Worm (Caenorhabditis elegans) whole organism, late embryonic: ENCODE data around the gene srj-25.

Source experiments
- C38D4.7 ChIP-seq: fragments of 200-800 bp; sonication (Bioruptor generic); optimal IDR thresholded peaks from 2 replicates; lab custom pipeline; 2018; ENCODE audit warnings: mild to moderate bottlenecking, missing genetic modification characterization, moderate library complexity, missing compliant biosample characterization
- K02D7.2 ChIP-seq: sonication (generic microtip); optimal IDR thresholded peaks from 2 replicates; lab custom pipeline; 2017; ENCODE audit warnings: mild to moderate bottlenecking, missing genetic modification characterization, missing compliant biosample characterization
- K09A11.1 ChIP-seq: sonication (generic microtip); optimal IDR thresholded peaks from 2 replicates; lab custom pipeline; 2017; ENCODE audit warnings: antibody characterized with exemption, mild to moderate bottlenecking, missing genetic modification characterization, missing compliant biosample characterization; ENCODE audit not compliant: insufficient read depth
- T23F11.4 ChIP-seq: fragments of 200-800 bp; sonication (Bioruptor generic); optimal IDR thresholded peaks from 2 replicates; lab custom pipeline; 2018; ENCODE audit warnings: mild to moderate bottlenecking, missing genetic modification characterization, missing compliant biosample characterization
- ama-1 ChIP-seq: fragments of 150-350 bp; optimal IDR thresholded peaks from 2 replicates; lab custom pipeline; 2014
- ceh-2 ChIP-seq: sonication (generic microtip); optimal IDR thresholded peaks from 2 replicates; lab custom pipeline; 2016; ENCODE audit warnings: missing genotype, missing genetic modification characterization, missing compliant biosample characterization
- ceh-30 ChIP-seq: fragments of 150-350 bp; optimal IDR thresholded peaks from 2 replicates; lab custom pipeline; 2014; ENCODE audit warnings: missing biosample characterization, missing genetic modification characterization
- ceh-31 ChIP-seq: sonication (generic microtip); optimal IDR thresholded peaks from 2 replicates; lab custom pipeline; 2016; ENCODE audit warnings: missing genetic modification characterization, missing compliant biosample characterization
- ceh-6 ChIP-seq: fragments of 200-800 bp; sonication (Bioruptor generic); optimal IDR thresholded peaks from 2 replicates; lab custom pipeline; 2018; ENCODE audit warnings: mild to moderate bottlenecking, missing genetic modification characterization, missing compliant biosample characterization
- ceh-9 ChIP-seq: sonication (generic microtip); optimal IDR thresholded peaks from 2 replicates; lab custom pipeline; 2016; ENCODE audit warnings: mild to moderate bottlenecking, missing genetic modification characterization, inconsistent platforms, missing compliant biosample characterization
- dmd-4 ChIP-seq: sonication (generic microtip); optimal IDR thresholded peaks from 2 replicates; lab custom pipeline; 2016; ENCODE audit warnings: borderline replicate concordance, missing genetic modification characterization, missing compliant biosample characterization
- dve-1 ChIP-seq: sonication (generic microtip); optimal IDR thresholded peaks from 2 replicates; lab custom pipeline; 2017; ENCODE audit warnings: antibody characterized with exemption, mild to moderate bottlenecking, missing genetic modification characterization, missing compliant biosample characterization
- ets-4 ChIP-seq: sonication (generic microtip); optimal IDR thresholded peaks from 2 replicates; lab custom pipeline; 2016; ENCODE audit warnings: missing genetic modification characterization, missing compliant biosample characterization
- eyg-1 ChIP-seq: sonication (generic microtip); optimal IDR thresholded peaks from 2 replicates; lab custom pipeline; 2016; ENCODE audit warnings: missing genotype, missing genetic modification characterization, missing compliant biosample characterization
- fax-1 ChIP-seq: sonication (generic microtip); optimal IDR thresholded peaks from 2 replicates; lab custom pipeline; 2016; ENCODE audit warnings: missing genotype, missing genetic modification characterization, missing compliant biosample characterization
- fkh-10 ChIP-seq: fragments of 150-350 bp; optimal IDR thresholded peaks from 2 replicates; lab custom pipeline; 2014; ENCODE audit warnings: missing biosample characterization, missing genetic modification reagents, missing genetic modification characterization
- hlh-30 ChIP-seq: sonication (generic microtip); optimal IDR thresholded peaks from 2 replicates; lab custom pipeline; 2017; ENCODE audit warnings: antibody characterized with exemption, missing genetic modification characterization, missing compliant biosample characterization; ENCODE audit not compliant: insufficient read depth
- lim-6 ChIP-seq: sonication (generic microtip); optimal IDR thresholded peaks from 2 replicates; lab custom pipeline; 2016; ENCODE audit warnings: missing genetic modification characterization, missing compliant biosample characterization
- lin-11 ChIP-seq: fragments of 200-800 bp; sonication (Bioruptor generic); optimal IDR thresholded peaks from 2 replicates; lab custom pipeline; 2018; ENCODE audit warnings: mild to moderate bottlenecking, missing genetic modification characterization, missing compliant biosample characterization
- mec-3 ChIP-seq: sonication (generic microtip); optimal IDR thresholded peaks from 2 replicates; lab custom pipeline; 2016; ENCODE audit warnings: borderline replicate concordance, missing genetic modification characterization, missing compliant biosample characterization
- nfya-1 ChIP-seq: sonication (generic microtip); optimal IDR thresholded peaks from 2 replicates; lab custom pipeline; 2017; ENCODE audit warnings: missing genetic modification characterization, mild to moderate bottlenecking, missing compliant biosample characterization, antibody characterized with exemption, moderate library complexity
- nhr-11 ChIP-seq: fragments of 150-350 bp; optimal IDR thresholded peaks from 2 replicates; lab custom pipeline; 2014; ENCODE audit warnings: missing biosample characterization, missing genetic modification characterization
- nhr-232 ChIP-seq: sonication (generic microtip); optimal IDR thresholded peaks from 2 replicates; lab custom pipeline; 2016; ENCODE audit warnings: missing genetic modification characterization, missing compliant biosample characterization
- npax-4 ChIP-seq: sonication (generic microtip); optimal IDR thresholded peaks from 2 replicates; lab custom pipeline; 2016; ENCODE audit warnings: missing genetic modification characterization, missing compliant biosample characterization
- odd-2 ChIP-seq: sonication (generic microtip); optimal IDR thresholded peaks from 2 replicates; lab custom pipeline; 2017; ENCODE audit warnings: antibody characterized with exemption, mild to moderate bottlenecking, missing genetic modification characterization, missing compliant biosample characterization
- pag-3 ChIP-seq: sonication (generic microtip); optimal IDR thresholded peaks from 2 replicates; lab custom pipeline; 2016; ENCODE audit warnings: missing compliant biosample characterization, missing genetic modification characterization, borderline replicate concordance
- pha-2 ChIP-seq: sonication (generic microtip); optimal IDR thresholded peaks from 2 replicates; lab custom pipeline; 2017; ENCODE audit warnings: mild to moderate bottlenecking, missing genetic modification characterization, missing compliant biosample characterization
- ref-2 ChIP-seq: sonication (generic microtip); optimal IDR thresholded peaks from 2 replicates; lab custom pipeline; 2016; ENCODE audit warnings: missing genetic modification characterization, missing compliant biosample characterization
- rnt-1 ChIP-seq: sonication (generic microtip); optimal IDR thresholded peaks from 2 replicates; lab custom pipeline; 2016; ENCODE audit warnings: missing genetic modification characterization, missing compliant biosample characterization
- sox-4 ChIP-seq: sonication (generic microtip); optimal IDR thresholded peaks from 2 replicates; lab custom pipeline; 2017; ENCODE audit warnings: mild to moderate bottlenecking, missing genetic modification characterization, inconsistent platforms, missing compliant biosample characterization
- syd-9 ChIP-seq: sonication (generic microtip); optimal IDR thresholded peaks from 2 replicates; lab custom pipeline; 2016; ENCODE audit warnings: mild to moderate bottlenecking, missing genetic modification characterization, moderate library complexity, missing compliant biosample characterization
- tbx-7 ChIP-seq: sonication (generic microtip); optimal IDR thresholded peaks from 2 replicates; lab custom pipeline; 2016; ENCODE audit warnings: missing genotype, missing genetic modification characterization, missing compliant biosample characterization
- unc-3 ChIP-seq, 2 experiments: fragments of 200-800 bp in 1 of 2; sonication (Bioruptor generic) in 1 of 2; sonication (generic microtip) in 1 of 2; conservative IDR thresholded peaks in 1 of 2; optimal IDR thresholded peaks in 1 of 2; 2 replicates each; pipeline versions ENCODE4 v1.3.6 to Lab custom; 2016 to 2022; ENCODE audit warnings: missing compliant biosample characterization in 2 of 2, missing genetic modification characterization in 2 of 2, missing genetic modification reagents in 1 of 2
- ztf-16 ChIP-seq: sonication (generic microtip); optimal IDR thresholded peaks from 2 replicates; lab custom pipeline; 2017; ENCODE audit warnings: missing genetic modification characterization, missing compliant biosample characterization

srj-25 gene

DNA sequence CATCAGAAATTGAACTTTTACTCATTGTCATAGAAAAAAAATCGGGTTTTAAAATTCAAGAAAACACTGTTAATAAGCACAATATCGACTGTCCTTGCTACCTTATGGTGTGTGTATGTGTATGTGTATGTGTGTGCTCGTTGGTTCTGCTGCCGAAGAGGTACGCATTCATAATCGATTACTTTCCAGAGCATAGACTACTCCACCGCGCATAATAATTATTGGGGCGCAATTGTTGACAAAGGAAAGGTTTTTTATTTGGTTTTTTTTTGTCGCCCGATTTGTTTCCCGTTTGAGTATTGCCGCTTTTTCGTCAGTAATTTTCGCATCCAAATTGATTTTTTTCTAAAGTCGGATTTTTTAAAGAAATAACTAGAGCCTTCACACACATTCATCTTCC, 25.2 kb upstream of the srj-25 start, which contains the start of gene C05E4.15 (continued):
- no peak for TF ChIP-seq ztf-16 (tag; lab: Kevin White, UChicago)

DNA sequence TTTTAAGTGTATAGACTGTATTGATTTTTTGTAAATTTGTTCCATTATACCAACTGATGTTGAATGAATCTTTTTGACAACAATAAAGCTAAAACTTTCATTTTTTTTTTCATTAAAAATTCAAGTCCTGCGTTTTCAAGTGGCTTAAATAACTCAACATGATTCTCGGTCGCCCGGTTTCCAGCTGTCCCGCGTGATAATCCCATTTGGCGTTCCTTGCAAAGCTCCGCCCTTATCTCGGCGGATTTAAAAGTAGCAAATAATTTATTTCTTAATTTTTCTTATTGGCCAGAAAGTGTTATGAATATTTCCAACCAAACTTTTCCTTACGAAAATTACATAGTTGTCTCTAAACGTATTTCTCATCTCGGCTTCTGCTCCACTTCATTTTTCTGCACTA, 20.1 kb upstream of the srj-25 start, which contains the start of gene str-20:
Gene str-20, plus strand, starts transcription at position 301 of the 400 bp plus-strand sequence.
- TF ChIP-seq ref-2 (tag; lab: Kevin White, UChicago) (no peak), fax-1 (tag; lab: Kevin White, UChicago) (no peak), C38D4.7 (GFP tag; lab: Kevin White, UChicago) (no peak), ceh-30 (tag; lab: Kevin White, UChicago) (no peak), nhr-11 (tag; lab: Kevin White, UChicago) (no peak), npax-4 (tag; lab: Kevin White, UChicago) (no peak), odd-2 (tag; lab: Kevin White, UChicago) (no peak), ama-1 (no peak), pag-3 (tag; lab: Kevin White, UChicago) (no peak), tbx-7 (no peak), nfya-1 (tag; lab: Kevin White, UChicago) (no peak), lin-11 (tag; lab: Kevin White, UChicago) (no peak), sox-4 (no peak)

DNA sequence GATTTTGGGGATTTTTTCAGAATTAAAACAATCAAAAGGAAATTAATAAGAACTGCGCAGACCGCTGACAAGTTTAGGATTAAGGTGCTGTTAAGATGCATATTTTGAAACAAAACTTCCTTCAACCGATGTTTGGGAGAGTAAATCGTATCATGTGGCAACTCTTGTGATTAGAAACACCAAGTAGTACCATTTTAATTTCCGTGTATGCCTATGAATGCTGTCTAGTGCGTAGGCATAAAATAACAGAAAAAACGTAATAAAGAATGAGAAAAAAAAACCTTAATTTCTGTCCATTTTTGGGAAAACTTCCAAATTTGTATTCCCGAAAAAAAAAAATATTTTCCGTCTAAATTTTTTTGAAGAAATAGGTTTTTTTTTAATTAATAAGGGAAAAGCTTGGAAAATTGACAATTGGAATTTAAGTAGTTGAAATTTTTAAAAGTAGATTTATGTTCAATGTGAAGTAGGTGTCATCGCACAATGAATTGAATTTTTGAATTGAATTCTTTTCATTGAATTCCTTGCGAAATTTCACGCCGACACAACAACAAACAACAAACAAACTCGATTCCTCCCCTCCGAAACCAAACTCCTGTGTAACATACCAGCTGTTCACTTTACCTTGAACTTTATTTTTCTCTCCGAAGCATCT, 16.7 kb upstream of the srj-25 start, which contains the start of the genes str-262 and srp-1:
Gene str-262, minus strand, starts transcription at position 101 of the 655 bp plus-strand sequence.
Gene srp-1, plus strand, starts transcription at position 605 of the 655 bp plus-strand sequence.
- TF ChIP-seq ets-4 (no peak), T23F11.4 (GFP tag; lab: Kevin White, UChicago) (no peak), ceh-31 (no peak), ceh-9 (tag; lab: Kevin White, UChicago) (no peak), mec-3 (tag; lab: Kevin White, UChicago) (no peak), ceh-30 (tag; lab: Kevin White, UChicago) (no peak), nhr-232 (tag; lab: Kevin White, UChicago) (no peak), eyg-1 (tag; lab: Kevin White, UChicago) (no peak), fkh-10 (no peak), K09A11.1 (tag; lab: Kevin White, UChicago) (no peak), pag-3 (tag; lab: Kevin White, UChicago) (no peak), dmd-4 (tag; lab: Kevin White, UChicago) (no peak), unc-3 (GFP tag; conservative IDR thresholded peaks at IDR 0.05; lab: Robert Waterston, UW) (no peak), unc-3 (tag; optimal IDR thresholded peaks at IDR 0.05; lab: Kevin White, UChicago) (no peak)
- TF ChIP-seq, all 69 proteins: peak for 0

DNA sequence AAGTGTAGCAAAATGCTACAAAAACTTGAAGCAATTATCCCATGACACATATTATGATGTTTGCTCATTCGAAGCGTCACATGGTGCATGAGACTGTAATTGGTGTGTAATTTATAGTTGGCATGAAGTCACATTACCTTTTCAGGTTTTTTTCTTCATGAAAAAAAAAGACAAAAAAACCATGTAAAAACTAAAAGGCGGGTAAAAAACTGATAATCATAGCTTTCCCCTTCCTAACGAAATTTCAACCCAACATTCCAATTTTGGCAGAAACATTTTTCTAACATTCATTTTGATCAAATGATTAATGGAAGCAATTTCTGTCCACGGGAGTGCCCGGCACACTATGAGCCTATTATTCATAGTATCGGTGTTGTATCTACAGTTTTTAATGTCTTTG, 12.0 kb upstream of the srj-25 start, which contains the start of gene sri-4:
Gene sri-4, plus strand, starts transcription at position 301 of the 400 bp plus-strand sequence.
- TF ChIP-seq ztf-16 (tag; lab: Kevin White, UChicago) (no peak), fax-1 (tag; lab: Kevin White, UChicago) (no peak), syd-9 (tag; lab: Kevin White, UChicago) (no peak), K02D7.2 (no peak), nfya-1 (tag; lab: Kevin White, UChicago) (no peak), rnt-1 (no peak), ceh-2 (tag; lab: Kevin White, UChicago) (no peak), pag-3 (tag; lab: Kevin White, UChicago) (no peak), pha-2 (no peak), C38D4.7 (GFP tag; lab: Kevin White, UChicago) (no peak), dve-1 (tag; lab: Kevin White, UChicago) (no peak), ceh-6 (GFP tag; lab: Kevin White, UChicago) (no peak), hlh-30 (no peak), lim-6 (tag; lab: Kevin White, UChicago) (no peak)
